Fruit fly (Drosophila melanogaster) whole organism, prepupa: Measurements from ENCODE around the gene CG32066.

ENCODE experiments used
- Blimp-1 ChIP-seq: fragments of 200-800 bp; sonication (Bioruptor generic); optimal IDR thresholded peaks from 3 replicates; lab custom pipeline; 2017; ENCODE audit warnings: missing biosample characterization, missing genetic modification characterization, mild to moderate bottlenecking, moderate library complexity, missing genetic modification reagents
- CG11294 ChIP-seq: fragments of 200-800 bp; sonication (Bioruptor generic); IDR thresholded peaks from 2 replicates; pipeline ENCODE4 v1.3.6; 2022; ENCODE audit warnings: missing biosample characterization, missing genetic modification characterization
- CG11762 ChIP-seq: fragments of 200-800 bp; sonication (Bioruptor generic); optimal IDR thresholded peaks from 3 replicates; lab custom pipeline; 2016; ENCODE audit warnings: missing biosample characterization, missing genetic modification characterization; ENCODE audit not compliant: insufficient read depth
- CG11902 ChIP-seq: fragments of 200-800 bp; sonication (Bioruptor generic); optimal IDR thresholded peaks from 3 replicates; lab custom pipeline; 2016; ENCODE audit warnings: missing biosample characterization, missing genetic modification characterization
- CG15336 ChIP-seq: fragments of 200-800 bp; sonication (Bioruptor generic); IDR thresholded peaks from 2 replicates; pipeline ENCODE4 v1.3.6; 2022; ENCODE audit warnings: missing biosample characterization, missing genetic modification characterization
- CG1621 ChIP-seq: fragments of 200-800 bp; sonication (Bioruptor generic); optimal IDR thresholded peaks from 3 replicates; lab custom pipeline; 2018; ENCODE audit warnings: missing biosample characterization, mild to moderate bottlenecking, missing genetic modification characterization
- CG16779 ChIP-seq: fragments of 200-800 bp; sonication (Bioruptor generic); optimal IDR thresholded peaks from 3 replicates; lab custom pipeline; 2017; ENCODE audit warnings: missing biosample characterization, mild to moderate bottlenecking, missing genetic modification characterization
- CG3032 ChIP-seq: fragments of 200-800 bp; optimal IDR thresholded peaks from 2 replicates; lab custom pipeline; 2019; ENCODE audit warnings: missing biosample characterization, mild to moderate bottlenecking, missing genetic modification characterization, moderate library complexity
- CG31627 ChIP-seq: fragments of 200-800 bp; sonication (Bioruptor generic); optimal IDR thresholded peaks from 3 replicates; lab custom pipeline; 2016; ENCODE audit warnings: missing biosample characterization, missing genetic modification characterization
- CG34406 ChIP-seq: fragments of 200-800 bp; sonication (Bioruptor generic); optimal IDR thresholded peaks from 3 replicates; lab custom pipeline; 2016; ENCODE audit warnings: missing biosample characterization, missing genetic modification characterization
- CG4318 ChIP-seq: fragments of 200-800 bp; sonication (Bioruptor generic); optimal IDR thresholded peaks from 3 replicates; lab custom pipeline; 2017; ENCODE audit warnings: missing biosample characterization, mild to moderate bottlenecking, missing genetic modification characterization
- CG6163 ChIP-seq: fragments of 200-800 bp; sonication (Bioruptor generic); IDR thresholded peaks from 3 replicates; pipeline ENCODE4 v1.3.6; 2022; ENCODE audit warnings: missing biosample characterization, missing genetic modification characterization
- CG6276 ChIP-seq: fragments of 200-800 bp; sonication (Bioruptor generic); optimal IDR thresholded peaks from 2 replicates; lab custom pipeline; 2017; ENCODE audit warnings: missing biosample characterization, mild to moderate bottlenecking, missing genetic modification characterization
- CG6792 ChIP-seq: fragments of 200-800 bp; sonication (Bioruptor generic); optimal IDR thresholded peaks from 3 replicates; lab custom pipeline; 2016; ENCODE audit warnings: missing biosample characterization, missing genetic modification characterization
- CG6808 ChIP-seq: fragments of 200-800 bp; sonication (Bioruptor generic); optimal IDR thresholded peaks from 3 replicates; lab custom pipeline; 2017; ENCODE audit warnings: missing biosample characterization, missing genetic modification characterization, mild to moderate bottlenecking, moderate library complexity, missing genetic modification reagents
- CG6854 ChIP-seq: fragments of 200-800 bp; sonication (Bioruptor generic); optimal IDR thresholded peaks from 2 replicates; lab custom pipeline; 2017; ENCODE audit warnings: missing biosample characterization, mild to moderate bottlenecking, missing genetic modification characterization
- CG7368 ChIP-seq: fragments of 200-800 bp; sonication (Bioruptor generic); optimal IDR thresholded peaks from 3 replicates; lab custom pipeline; 2016; ENCODE audit warnings: missing biosample characterization, missing genetic modification characterization
- CG8119 ChIP-seq: fragments of 200-800 bp; sonication (Bioruptor generic); IDR thresholded peaks from 3 replicates; pipeline ENCODE4 v1.3.6; 2022; ENCODE audit warnings: missing biosample characterization, missing genetic modification characterization
- CG8319 ChIP-seq: fragments of 200-800 bp; sonication (Bioruptor generic); optimal IDR thresholded peaks from 3 replicates; lab custom pipeline; 2016; ENCODE audit warnings: missing biosample characterization, missing genetic modification characterization
- CG8632 ChIP-seq: fragments of 200-800 bp; sonication (Bioruptor generic); optimal IDR thresholded peaks from 3 replicates; lab custom pipeline; 2016; ENCODE audit warnings: missing biosample characterization, missing genetic modification characterization
- CG9139 ChIP-seq: fragments of 200-800 bp; sonication (Bioruptor generic); optimal IDR thresholded peaks from 3 replicates; lab custom pipeline; 2017; ENCODE audit warnings: missing biosample characterization, mild to moderate bottlenecking, missing genetic modification characterization
- Eip75B ChIP-seq: fragments of 200-800 bp; sonication (Bioruptor generic); optimal IDR thresholded peaks from 3 replicates; lab custom pipeline; 2016; ENCODE audit warnings: missing biosample characterization, missing genetic modification characterization
- Eip78C ChIP-seq: fragments of 200-800 bp; sonication (Bioruptor generic); peaks from one replicate; lab custom pipeline; 2016; ENCODE audit warnings: missing biosample characterization, missing genetic modification characterization
- Eip93F ChIP-seq: fragments of 200-800 bp; sonication (Bioruptor generic); optimal IDR thresholded peaks from 2 replicates; lab custom pipeline; 2016; ENCODE audit warnings: missing biosample characterization, mild to moderate bottlenecking, missing genetic modification characterization
- Ets21C ChIP-seq: fragments of 200-800 bp; sonication (Bioruptor generic); optimal IDR thresholded peaks from 3 replicates; lab custom pipeline; 2016; ENCODE audit warnings: missing biosample characterization, missing genetic modification characterization
- Ets96B ChIP-seq: fragments of 200-800 bp; optimal IDR thresholded peaks from 2 replicates; lab custom pipeline; 2019; ENCODE audit warnings: missing biosample characterization, mild to moderate bottlenecking, missing genetic modification characterization, moderate library complexity
- Gug ChIP-seq: fragments of 200-800 bp; sonication (Bioruptor generic); IDR thresholded peaks from 2 replicates; pipeline ENCODE4 v1.3.6; 2022; ENCODE audit warnings: missing biosample characterization, missing genetic modification characterization
- Hr38 ChIP-seq: sonication (Bioruptor generic); optimal IDR thresholded peaks from 2 replicates; lab custom pipeline; 2016; ENCODE audit warnings: missing biosample characterization, missing genetic modification characterization
- Hr39 ChIP-seq: fragments of 200-800 bp; sonication (Bioruptor generic); optimal IDR thresholded peaks from 2 replicates; lab custom pipeline; 2016; ENCODE audit warnings: missing biosample characterization, missing genetic modification characterization
- Lpt ChIP-seq: fragments of 200-800 bp; sonication (Bioruptor generic); optimal IDR thresholded peaks from 3 replicates; lab custom pipeline; 2016; ENCODE audit warnings: missing biosample characterization, missing genetic modification characterization
- Met ChIP-seq: fragments of 200-800 bp; sonication (Bioruptor generic); optimal IDR thresholded peaks from 3 replicates; lab custom pipeline; 2016; ENCODE audit warnings: missing biosample characterization, missing genetic modification characterization
- Smox ChIP-seq: fragments of 200-800 bp; sonication (Bioruptor generic); optimal IDR thresholded peaks from 3 replicates; lab custom pipeline; 2016; ENCODE audit warnings: missing biosample characterization, missing genetic modification characterization
- Sox14 ChIP-seq: fragments of 200-800 bp; sonication (Bioruptor generic); optimal IDR thresholded peaks from 3 replicates; lab custom pipeline; 2016; ENCODE audit warnings: missing biosample characterization, missing genetic modification characterization
- Sox15 ChIP-seq: fragments of 200-800 bp; sonication (Bioruptor generic); optimal IDR thresholded peaks from 3 replicates; lab custom pipeline; 2016; ENCODE audit warnings: missing biosample characterization, missing genetic modification characterization
- cyc ChIP-seq: fragments of 200-800 bp; sonication (Bioruptor generic); optimal IDR thresholded peaks from 3 replicates; lab custom pipeline; 2016; ENCODE audit warnings: missing biosample characterization, missing genetic modification characterization
- dac ChIP-seq: fragments of 200-800 bp; sonication (Bioruptor generic); optimal IDR thresholded peaks from 2 replicates; lab custom pipeline; 2017; ENCODE audit warnings: missing biosample characterization, mild to moderate bottlenecking, missing genetic modification characterization
- dsx ChIP-seq: fragments of 200-800 bp; optimal IDR thresholded peaks from 3 replicates; lab custom pipeline; 2019; ENCODE audit warnings: missing biosample characterization, mild to moderate bottlenecking, missing genetic modification characterization, moderate library complexity; ENCODE audit not compliant: poor library complexity, severe bottlenecking
- eg ChIP-seq: fragments of 200-800 bp; sonication (Bioruptor generic); IDR thresholded peaks from 3 replicates; pipeline ENCODE4 v1.3.6; 2022; ENCODE audit warnings: missing biosample characterization, missing genetic modification characterization
- esn ChIP-seq: fragments of 200-800 bp; sonication (Bioruptor generic); optimal IDR thresholded peaks from 2 replicates; lab custom pipeline; 2016; ENCODE audit warnings: missing biosample characterization, mild to moderate bottlenecking, missing genetic modification characterization, moderate library complexity
- fd59A ChIP-seq: fragments of 200-800 bp; sonication (Bioruptor generic); optimal IDR thresholded peaks from 2 replicates; lab custom pipeline; 2017; ENCODE audit warnings: missing biosample characterization, mild to moderate bottlenecking, missing genetic modification characterization, missing genetic modification reagents
- fd85E ChIP-seq: fragments of 200-800 bp; sonication (Bioruptor generic); optimal IDR thresholded peaks from 3 replicates; lab custom pipeline; 2016; ENCODE audit warnings: missing biosample characterization, missing genetic modification characterization
- fkh ChIP-seq: fragments of 200-800 bp; sonication (Bioruptor generic); optimal IDR thresholded peaks from 3 replicates; lab custom pipeline; 2017; ENCODE audit warnings: missing biosample characterization, mild to moderate bottlenecking, missing genetic modification characterization, moderate library complexity
- lz ChIP-seq: fragments of 200-800 bp; sonication (Bioruptor generic); optimal IDR thresholded peaks from 3 replicates; lab custom pipeline; 2016; ENCODE audit warnings: missing biosample characterization, missing genetic modification characterization
- net ChIP-seq: fragments of 200-800 bp; sonication (Bioruptor generic); optimal IDR thresholded peaks from 3 replicates; lab custom pipeline; 2016; ENCODE audit warnings: missing biosample characterization, missing genetic modification characterization
- pdm3 ChIP-seq: fragments of 200-800 bp; sonication (Bioruptor generic); optimal IDR thresholded peaks from 3 replicates; lab custom pipeline; 2016; ENCODE audit warnings: missing biosample characterization, missing genetic modification characterization
- spab ChIP-seq: fragments of 200-800 bp; sonication (Bioruptor generic); optimal IDR thresholded peaks from 2 replicates; lab custom pipeline; 2017; ENCODE audit warnings: missing biosample characterization, mild to moderate bottlenecking, missing genetic modification characterization, missing genetic modification reagents
- ss ChIP-seq, 2 experiments: fragments of 200-800 bp; sonication (Bioruptor generic); optimal IDR thresholded peaks; 2 replicates in 1 of 2; 3 replicates in 1 of 2; lab custom pipeline; 2017 to 2018; ENCODE audit warnings: mild to moderate bottlenecking in 2 of 2, missing biosample characterization in 2 of 2, missing genetic modification characterization in 2 of 2, moderate library complexity in 1 of 2
- svp ChIP-seq: fragments of 200-800 bp; sonication (Bioruptor generic); peaks from one replicate; lab custom pipeline; 2016; ENCODE audit warnings: missing biosample characterization, missing genetic modification characterization
- topi ChIP-seq: fragments of 200-800 bp; sonication (Bioruptor generic); optimal IDR thresholded peaks from 3 replicates; lab custom pipeline; 2016; ENCODE audit warnings: missing biosample characterization, missing genetic modification characterization
- vri ChIP-seq: fragments of 200-800 bp; sonication (Bioruptor generic); optimal IDR thresholded peaks from 3 replicates; lab custom pipeline; 2016; ENCODE audit warnings: missing biosample characterization, mild to moderate bottlenecking, missing genetic modification characterization

The CG32066 gene

dm6 chr3L:10660744-10661589 lies at the start of gene CG32066, which contains the start of gene CG8003:
TSS of gene CG32066 (minus strand) at chr3L:10661013.
TSS of gene CG8003 (plus strand) at chr3L:10661475.
- TF ChIP-seq Blimp-1 (GFP tag; lab: Kevin White, UChicago) (no peak), CG4318 (GFP tag; lab: Kevin White, UChicago) (no peak), dsx (no peak), Ets21C (GFP tag; lab: Kevin White, UChicago) (no peak), Eip75B (GFP tag; lab: Kevin White, UChicago) (peak; percentile 30), CG6854 (peak; percentile 78), CG11294 (GFP tag; lab: Robert Waterston, UW) (no peak), CG8119 (GFP tag; lab: Robert Waterston, UW) (peak; percentile 44; the same call in 1 of the 3 replicates), CG3032 (peak; percentile 35), CG7368 (GFP tag; lab: Kevin White, UChicago) (no peak), CG34406 (GFP tag; lab: Kevin White, UChicago) (no peak), CG8319 (GFP tag; lab: Kevin White, UChicago) (no peak), CG6276 (peak; percentile 13), Lpt (GFP tag; lab: Kevin White, UChicago) (no peak), CG11902 (GFP tag; lab: Kevin White, UChicago) (no peak), Sox15 (GFP tag; lab: Kevin White, UChicago) (no peak), Smox (GFP tag; lab: Kevin White, UChicago) (peak; percentile 39), CG6808 (GFP tag; lab: Kevin White, UChicago) (peak; percentile 26), Eip93F (GFP tag; lab: Kevin White, UChicago) (peak; percentile 79), fd85E (no peak), vri (peak; percentile 36), Gug (no peak), esn (GFP tag; lab: Kevin White, UChicago) (peak; percentile 32), fd59A (GFP tag; lab: Kevin White, UChicago) (no peak), lz (GFP tag; lab: Kevin White, UChicago) (peak; percentile 21), net (peak; percentile 29), Hr38 (GFP tag; lab: Kevin White, UChicago) (no peak), CG6792 (GFP tag; lab: Kevin White, UChicago) (peak; percentile 1), Eip78C (GFP tag; lab: Kevin White, UChicago) (peak; percentile 78), spab (GFP tag; lab: Kevin White, UChicago) (no peak), Sox14 (peak; percentile 3), eg (peak; percentile 49; the same call in 2 of the 3 replicates), CG9139 (GFP tag; lab: Kevin White, UChicago) (peak; percentile 42), topi (GFP tag; lab: Kevin White, UChicago) (peak; percentile 43), CG11762 (no peak), CG6163 (GFP tag; lab: Robert Waterston, UW) (peak; percentile 49; the same call in 1 of the 3 replicates), Met (GFP tag; lab: Kevin White, UChicago) (peak; percentile 7), fkh (GFP tag; lab: Kevin White, UChicago) (peak; percentile 28), cyc (GFP tag; lab: Kevin White, UChicago) (no peak), svp (GFP tag; lab: Kevin White, UChicago) (peak; percentile 74), CG1621 (tag; lab: Kevin White, UChicago) (no peak), CG15336 (peak; percentile 24; the same call in 1 of the 2 replicates), pdm3 (GFP tag; lab: Kevin White, UChicago) (no peak), CG16779 (tag; lab: Kevin White, UChicago) (peak; percentile 28), Ets96B (no peak), dac (GFP tag; lab: Kevin White, UChicago) (no peak), CG31627 (GFP tag; lab: Kevin White, UChicago) (no peak), Hr39 (GFP tag; lab: Kevin White, UChicago) (peak; percentile 4), CG8632 (GFP tag; lab: Kevin White, UChicago) (peak; percentile 0), ss (GFP tag; optimal IDR thresholded peaks at IDR 0.05; lab: Kevin White, UChicago) (peak; percentile 5 to 44)
